Worm (Caenorhabditis elegans): Measurements from ENCODE around the gene H32C10.1.
A peak's percentile ranks its signal among the peaks of the same experiment; 100 is the strongest.

The H32C10.1 gene

ce11 chrIV:5946602-5947444, 12.7 kb downstream of the H32C10.1 start, which contains the start of gene inx-7 (continued):
- 0 out of 2 replicates have a peak, but pooled peaks have one; percentile 6 for TF ChIP-seq zip-11 (GFP tag; IDR thresholded peaks at IDR 0.05)
- TF ChIP-seq ZK546.5 (tag; optimal IDR thresholded peaks at IDR 0.05): no peak
- TF ChIP-seq ztf-11 (tag; optimal IDR thresholded peaks at IDR 0.05): no peak
- peak; percentile 35 for TF ChIP-seq rbr-2 (tag; optimal IDR thresholded peaks at IDR 0.05)
- no peak for TF ChIP-seq dmd-9 (GFP tag; IDR thresholded peaks at IDR 0.05)
- TF ChIP-seq Y75B8A.6 (GFP tag; IDR thresholded peaks at IDR 0.05): no peak
- no peak for TF ChIP-seq sdz-12 (GFP tag; optimal IDR thresholded peaks at IDR 0.05)
- TF ChIP-seq cey-2 (tag; optimal IDR thresholded peaks at IDR 0.05; ENCODE audit: borderline replicate concordance, insufficient read depth): no peak
- TF ChIP-seq php-3 (GFP tag; IDR thresholded peaks at IDR 0.05): peak; percentile 55
- peak; percentile 66; the same call in 1 of the 2 replicates for TF ChIP-seq egl-43 (GFP tag; IDR thresholded peaks at IDR 0.05)
- peak; percentile 36 for TF ChIP-seq ama-1 (optimal IDR thresholded peaks at IDR 0.05)
- TF ChIP-seq daf-16 (GFP tag; optimal IDR thresholded peaks at IDR 0.05): peak in 1 of 2 experiments; percentile 6
- peak; percentile 14 for TF ChIP-seq daf-16 (tag; optimal IDR thresholded peaks at IDR 0.05)
- TF ChIP-seq vab-7 (GFP tag; IDR thresholded peaks at IDR 0.05): no peak
- no peak for TF ChIP-seq F37D6.2 (tag; optimal IDR thresholded peaks at IDR 0.05)
- TF ChIP-seq Y5F2A.4 (GFP tag; optimal IDR thresholded peaks at IDR 0.05): peak; percentile 27
- peak; percentile 34 for TF ChIP-seq dve-1 (tag; optimal IDR thresholded peaks at IDR 0.05; ENCODE audit: insufficient read depth)
- TF ChIP-seq mdt-29 (GFP tag; IDR thresholded peaks at IDR 0.05): peak; percentile 32; the same call in 1 of the 2 replicates

ce11 chrIV:5947555-5948151, 13.5 kb downstream of the H32C10.1 start, which contains the start of gene rps-25:
Gene rps-25, minus strand, starts transcription at chrIV:5947605.
- peak; percentile 30; the same call in 1 of the 2 replicates for TF ChIP-seq hmg-1.1 (GFP tag; IDR thresholded peaks at IDR 0.05)
- no peak for TF ChIP-seq pqm-1 (tag; optimal IDR thresholded peaks at IDR 0.05)
- peak; percentile 52 for TF ChIP-seq dpl-1 (GFP tag; optimal IDR thresholded peaks at IDR 0.05)
- no peak for TF ChIP-seq spr-1 (tag; optimal IDR thresholded peaks at IDR 0.05)
- TF ChIP-seq ceh-62 (tag; optimal IDR thresholded peaks at IDR 0.05): no peak
- no peak for TF ChIP-seq gei-8 (GFP tag; optimal IDR thresholded peaks at IDR 0.05)
- TF ChIP-seq arid-1 (GFP tag; conservative IDR thresholded peaks at IDR 0.05): 0 out of 2 replicates have a peak, but pooled peaks have one; percentile 16
- TF ChIP-seq hlh-30 (tag; optimal IDR thresholded peaks at IDR 0.05; ENCODE audit: insufficient read depth): peak; percentile 52
- no peak for TF ChIP-seq madf-5 (GFP tag; IDR thresholded peaks at IDR 0.05)
- no peak for TF ChIP-seq nhr-25 (tag; optimal IDR thresholded peaks at IDR 0.05; ENCODE audit: borderline replicate concordance, insufficient read depth)
- TF ChIP-seq lin-38 (GFP tag; IDR thresholded peaks at IDR 0.05): 0 out of 2 replicates have a peak, but pooled peaks have one; percentile 27
- TF ChIP-seq mep-1 (tag; optimal IDR thresholded peaks at IDR 0.05): peak; percentile 67
- TF ChIP-seq Y75B8A.6 (GFP tag; IDR thresholded peaks at IDR 0.05): no peak
- no peak for TF ChIP-seq zfp-2 (tag; optimal IDR thresholded peaks at IDR 0.05)
- peak in 1 of 2 experiments; percentile 25 for TF ChIP-seq hif-1 (tag; optimal IDR thresholded peaks at IDR 0.05)
- no peak for TF ChIP-seq ceh-82 (tag; optimal IDR thresholded peaks at IDR 0.05)
- peak; percentile 58 for TF ChIP-seq nhr-77 (tag; optimal IDR thresholded peaks at IDR 0.05)
- TF ChIP-seq dve-1 (tag; optimal IDR thresholded peaks at IDR 0.05; ENCODE audit: insufficient read depth): peak; percentile 57
- TF ChIP-seq nhr-10 (tag; optimal IDR thresholded peaks at IDR 0.05): no peak
- no peak for TF ChIP-seq rbr-2 (tag; optimal IDR thresholded peaks at IDR 0.05)
- TF ChIP-seq mxl-3 (GFP tag; optimal IDR thresholded peaks at IDR 0.05): no peak
- TF ChIP-seq nhr-28 (tag; optimal IDR thresholded peaks at IDR 0.05): peak; percentile 44
- TF ChIP-seq daf-8 (GFP tag; IDR thresholded peaks at IDR 0.05): no peak
- TF ChIP-seq daf-16 (GFP tag; optimal IDR thresholded peaks at IDR 0.05): no peak
- peak; percentile 40 for TF ChIP-seq daf-16 (tag; optimal IDR thresholded peaks at IDR 0.05)
- peak; percentile 8 for TF ChIP-seq aha-1 (tag)
- TF ChIP-seq ztf-11 (tag; optimal IDR thresholded peaks at IDR 0.05): no peak
- no peak for TF ChIP-seq egl-27 (tag; optimal IDR thresholded peaks at IDR 0.05)
- TF ChIP-seq nhr-6 (tag; optimal IDR thresholded peaks at IDR 0.05): peak; percentile 74
- TF ChIP-seq daf-12 (tag; optimal IDR thresholded peaks at IDR 0.05): no peak
- TF ChIP-seq lsy-2 (tag; optimal IDR thresholded peaks at IDR 0.05): peak in 1 of 2 experiments; percentile 94
- no peak for TF ChIP-seq daf-19 (GFP tag; conservative IDR thresholded peaks at IDR 0.05)
- TF ChIP-seq madf-9 (GFP tag; conservative IDR thresholded peaks at IDR 0.05): no peak
- peak; percentile 1 for TF ChIP-seq F49E8.2 (tag; optimal IDR thresholded peaks at IDR 0.05; ENCODE audit: borderline replicate concordance)
